Fruit fly (Drosophila melanogaster) Kc167 (cell line): ENCODE data around the gene CG9662.

Experiments used
- Myc ChIP-seq: fragments of >200 bp; optimal IDR thresholded peaks from 2 replicates; lab custom pipeline; 2017; ENCODE audit warnings: missing external identifiers
- h ChIP-seq: fragments of >200 bp; optimal IDR thresholded peaks from 3 replicates; lab custom pipeline; 2018; ENCODE audit warnings: missing external identifiers
- insv ChIP-seq: fragments of >200 bp; optimal IDR thresholded peaks from 3 replicates; lab custom pipeline; 2018; ENCODE audit warnings: missing external identifiers
- psq ChIP-seq: fragments of >200 bp; optimal IDR thresholded peaks from 2 replicates; lab custom pipeline; 2017; ENCODE audit warnings: missing external identifiers
- ttk ChIP-seq: sonication (Bioruptor generic); optimal IDR thresholded peaks from 2 replicates; lab custom pipeline; 2017; ENCODE audit warnings: missing external identifiers

- TF ChIP-seq h (lab: Kevin White, UChicago), result no peak
- TF ChIP-seq ttk (lab: Kevin White, UChicago), result no peak
- TF ChIP-seq insv (lab: Kevin White, UChicago), result no peak
- TF ChIP-seq Myc (lab: Kevin White, UChicago), result no peak
- no peak for TF ChIP-seq psq (lab: Kevin White, UChicago)
Observed at dm6 chr2L:3346483-3346839, 30.1 kb downstream of the CG9662 start.
